Fruit fly (Drosophila melanogaster) S2 (cell line): ENCODE measurements around the gene CG14841.

Experiments
- CG8478 ChIP-seq: fragments of >200 bp; optimal IDR thresholded peaks from 2 replicates; lab custom pipeline; 2018
- CTCF ChIP-seq, 2 experiments: fragments of >200 bp; optimal IDR thresholded peaks; 2 replicates each; lab custom pipeline; 2018

DNA sequence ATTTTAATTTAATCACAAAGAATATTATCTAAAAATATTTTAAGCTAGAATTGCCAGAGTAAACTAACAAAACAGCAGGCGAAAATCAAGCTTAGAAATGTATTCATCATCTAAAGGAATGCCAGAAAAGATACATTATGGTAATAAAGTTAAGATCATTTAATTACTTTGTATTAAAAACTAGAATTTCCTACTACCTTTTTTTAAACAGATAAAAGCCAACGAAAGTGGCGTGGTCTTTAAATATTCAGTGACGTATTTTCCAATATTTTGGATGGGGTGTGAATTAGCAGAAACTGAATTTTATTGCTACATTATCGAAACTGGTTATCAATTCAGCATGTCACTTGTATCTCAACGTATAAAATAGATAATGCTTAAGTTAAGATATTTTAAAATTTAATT is 30.1 kb upstream of the CG14841 start:
- TF ChIP-seq CTCF (optimal IDR thresholded peaks at IDR 0.05; lab: Kevin White, UChicago) (no peak), CG8478 (no peak)
